Fruit fly (Drosophila melanogaster) Kc167 (cell line): ENCODE results near the gene SdhD.

Source experiments
- Myc ChIP-seq: fragments of >200 bp; optimal IDR thresholded peaks from 2 replicates; lab custom pipeline; 2017; ENCODE audit warnings: missing external identifiers
- Sin3A ChIP-seq: fragments of >200 bp; optimal IDR thresholded peaks from 2 replicates; lab custom pipeline; 2018; ENCODE audit warnings: missing external identifiers
- h ChIP-seq: fragments of >200 bp; optimal IDR thresholded peaks from 3 replicates; lab custom pipeline; 2018; ENCODE audit warnings: missing external identifiers
- psq ChIP-seq: fragments of >200 bp; optimal IDR thresholded peaks from 2 replicates; lab custom pipeline; 2017; ENCODE audit warnings: missing external identifiers

- TF ChIP-seq psq (lab: Kevin White, UChicago) (no peak), h (lab: Kevin White, UChicago) (no peak), Sin3A (no peak), Myc (lab: Kevin White, UChicago) (no peak)
Observed at dm6 chr3R:23718297-23718941, 42.0 kb downstream of the SdhD start, which contains the start of gene nau.
